Worm (Caenorhabditis elegans) whole organism, late embryonic: ENCODE data around the gene clec-5.

Source experiments
- C08G9.2 ChIP-seq: sonication (generic microtip); optimal IDR thresholded peaks from 2 replicates; lab custom pipeline; 2016; ENCODE audit warnings: mild to moderate bottlenecking, missing genetic modification characterization, moderate library complexity, missing compliant biosample characterization
- K02D7.2 ChIP-seq: sonication (generic microtip); optimal IDR thresholded peaks from 2 replicates; lab custom pipeline; 2017; ENCODE audit warnings: mild to moderate bottlenecking, missing genetic modification characterization, missing compliant biosample characterization
- K09A11.1 ChIP-seq: sonication (generic microtip); optimal IDR thresholded peaks from 2 replicates; lab custom pipeline; 2017; ENCODE audit warnings: antibody characterized with exemption, mild to moderate bottlenecking, missing genetic modification characterization, missing compliant biosample characterization; ENCODE audit not compliant: insufficient read depth
- T23F11.4 ChIP-seq: fragments of 200-800 bp; sonication (Bioruptor generic); optimal IDR thresholded peaks from 2 replicates; lab custom pipeline; 2018; ENCODE audit warnings: mild to moderate bottlenecking, missing genetic modification characterization, missing compliant biosample characterization
- ahr-1 ChIP-seq: sonication (generic microtip); optimal IDR thresholded peaks from 2 replicates; lab custom pipeline; 2016; ENCODE audit warnings: missing genetic modification characterization, missing compliant biosample characterization
- ama-1 ChIP-seq: fragments of 150-350 bp; optimal IDR thresholded peaks from 2 replicates; lab custom pipeline; 2014
- ceh-14 ChIP-seq: sonication (generic microtip); optimal IDR thresholded peaks from 2 replicates; lab custom pipeline; 2016; ENCODE audit warnings: missing genotype, missing genetic modification characterization, missing compliant biosample characterization
- ceh-18 ChIP-seq: sonication (generic microtip); optimal IDR thresholded peaks from 2 replicates; lab custom pipeline; 2016; ENCODE audit warnings: missing genetic modification characterization, missing compliant biosample characterization
- ceh-19 ChIP-seq: fragments of 200-800 bp; sonication (Bioruptor generic); optimal IDR thresholded peaks from 2 replicates; lab custom pipeline; 2018; ENCODE audit warnings: mild to moderate bottlenecking, missing genetic modification characterization, missing compliant biosample characterization
- ceh-2 ChIP-seq: sonication (generic microtip); optimal IDR thresholded peaks from 2 replicates; lab custom pipeline; 2016; ENCODE audit warnings: missing genotype, missing genetic modification characterization, missing compliant biosample characterization
- ceh-22 ChIP-seq: sonication (generic microtip); optimal IDR thresholded peaks from 2 replicates; lab custom pipeline; 2017; ENCODE audit warnings: missing biosample characterization, missing genetic modification characterization
- ceh-30 ChIP-seq: fragments of 150-350 bp; optimal IDR thresholded peaks from 2 replicates; lab custom pipeline; 2014; ENCODE audit warnings: missing biosample characterization, missing genetic modification characterization
- ceh-48 ChIP-seq: sonication (generic microtip); optimal IDR thresholded peaks from 2 replicates; lab custom pipeline; 2016; ENCODE audit warnings: missing genetic modification characterization, inconsistent platforms, missing compliant biosample characterization
- ceh-6 ChIP-seq: fragments of 200-800 bp; sonication (Bioruptor generic); optimal IDR thresholded peaks from 2 replicates; lab custom pipeline; 2018; ENCODE audit warnings: mild to moderate bottlenecking, missing genetic modification characterization, missing compliant biosample characterization
- ceh-9 ChIP-seq: sonication (generic microtip); optimal IDR thresholded peaks from 2 replicates; lab custom pipeline; 2016; ENCODE audit warnings: mild to moderate bottlenecking, missing genetic modification characterization, inconsistent platforms, missing compliant biosample characterization
- elt-2 ChIP-seq: sonication (generic microtip); optimal IDR thresholded peaks from 2 replicates; lab custom pipeline; 2016; ENCODE audit warnings: missing genetic modification reagents, missing genetic modification characterization, missing compliant biosample characterization
- elt-4 ChIP-seq: sonication (generic microtip); optimal IDR thresholded peaks from 2 replicates; lab custom pipeline; 2016; ENCODE audit warnings: missing genetic modification characterization, missing compliant biosample characterization
- ets-4 ChIP-seq: sonication (generic microtip); optimal IDR thresholded peaks from 2 replicates; lab custom pipeline; 2016; ENCODE audit warnings: missing genetic modification characterization, missing compliant biosample characterization
- eyg-1 ChIP-seq: sonication (generic microtip); optimal IDR thresholded peaks from 2 replicates; lab custom pipeline; 2016; ENCODE audit warnings: missing genotype, missing genetic modification characterization, missing compliant biosample characterization
- fkh-10 ChIP-seq: fragments of 150-350 bp; optimal IDR thresholded peaks from 2 replicates; lab custom pipeline; 2014; ENCODE audit warnings: missing biosample characterization, missing genetic modification reagents, missing genetic modification characterization
- fkh-6 ChIP-seq: sonication (generic microtip); optimal IDR thresholded peaks from 2 replicates; lab custom pipeline; 2016; ENCODE audit warnings: missing genetic modification characterization, missing compliant biosample characterization
- gmeb-2 ChIP-seq: sonication (generic microtip); optimal IDR thresholded peaks from 2 replicates; lab custom pipeline; 2016; ENCODE audit warnings: missing genetic modification characterization, inconsistent platforms, missing compliant biosample characterization
- hlh-15 ChIP-seq: sonication (generic microtip); optimal IDR thresholded peaks from 2 replicates; lab custom pipeline; 2016; ENCODE audit warnings: missing genetic modification characterization, missing compliant biosample characterization
- hlh-30 ChIP-seq: sonication (generic microtip); optimal IDR thresholded peaks from 2 replicates; lab custom pipeline; 2017; ENCODE audit warnings: antibody characterized with exemption, missing genetic modification characterization, missing compliant biosample characterization; ENCODE audit not compliant: insufficient read depth
- hlh-6 ChIP-seq: sonication (generic microtip); optimal IDR thresholded peaks from 2 replicates; lab custom pipeline; 2016; ENCODE audit warnings: missing genotype, missing genetic modification characterization, missing compliant biosample characterization
- lim-6 ChIP-seq: sonication (generic microtip); optimal IDR thresholded peaks from 2 replicates; lab custom pipeline; 2016; ENCODE audit warnings: missing genetic modification characterization, missing compliant biosample characterization
- lin-11 ChIP-seq: fragments of 200-800 bp; sonication (Bioruptor generic); optimal IDR thresholded peaks from 2 replicates; lab custom pipeline; 2018; ENCODE audit warnings: mild to moderate bottlenecking, missing genetic modification characterization, missing compliant biosample characterization
- madf-2 ChIP-seq: sonication (generic microtip); optimal IDR thresholded peaks from 2 replicates; lab custom pipeline; 2017; ENCODE audit warnings: missing genetic modification characterization, missing compliant biosample characterization
- nfya-1 ChIP-seq: sonication (generic microtip); optimal IDR thresholded peaks from 2 replicates; lab custom pipeline; 2017; ENCODE audit warnings: missing genetic modification characterization, mild to moderate bottlenecking, missing compliant biosample characterization, antibody characterized with exemption, moderate library complexity
- nhr-11 ChIP-seq: fragments of 150-350 bp; optimal IDR thresholded peaks from 2 replicates; lab custom pipeline; 2014; ENCODE audit warnings: missing biosample characterization, missing genetic modification characterization
- nhr-232 ChIP-seq: sonication (generic microtip); optimal IDR thresholded peaks from 2 replicates; lab custom pipeline; 2016; ENCODE audit warnings: missing genetic modification characterization, missing compliant biosample characterization
- pat-9 ChIP-seq: fragments of 200-800 bp; sonication (Bioruptor generic); optimal IDR thresholded peaks from 2 replicates; lab custom pipeline; 2018; ENCODE audit warnings: mild to moderate bottlenecking, missing genetic modification characterization, moderate library complexity, missing compliant biosample characterization
- pax-1 ChIP-seq: fragments of 150-350 bp; optimal IDR thresholded peaks from 2 replicates; lab custom pipeline; 2014; ENCODE audit warnings: missing biosample characterization, missing genetic modification characterization
- pha-2 ChIP-seq: sonication (generic microtip); optimal IDR thresholded peaks from 2 replicates; lab custom pipeline; 2017; ENCODE audit warnings: mild to moderate bottlenecking, missing genetic modification characterization, missing compliant biosample characterization
- pqm-1 ChIP-seq: sonication (generic microtip); optimal IDR thresholded peaks from 2 replicates; lab custom pipeline; 2016; ENCODE audit warnings: missing genetic modification characterization, missing compliant biosample characterization
- pros-1 ChIP-seq: fragments of 150-350 bp; optimal IDR thresholded peaks from 2 replicates; lab custom pipeline; 2014; ENCODE audit warnings: missing biosample characterization, missing genetic modification reagents, missing genetic modification characterization
- ref-2 ChIP-seq: sonication (generic microtip); optimal IDR thresholded peaks from 2 replicates; lab custom pipeline; 2016; ENCODE audit warnings: missing genetic modification characterization, missing compliant biosample characterization
- rnt-1 ChIP-seq: sonication (generic microtip); optimal IDR thresholded peaks from 2 replicates; lab custom pipeline; 2016; ENCODE audit warnings: missing genetic modification characterization, missing compliant biosample characterization
- sox-2 ChIP-seq: fragments of 200-800 bp; sonication (Bioruptor generic); IDR thresholded peaks from 2 replicates; pipeline ENCODE4 v1.3.6; 2022; ENCODE audit warnings: missing genetic modification reagents, missing genetic modification characterization, missing compliant biosample characterization
- tbx-2 ChIP-seq: sonication (generic microtip); optimal IDR thresholded peaks from 2 replicates; lab custom pipeline; 2016; ENCODE audit warnings: missing genetic modification characterization, missing compliant biosample characterization
- tbx-7 ChIP-seq: sonication (generic microtip); optimal IDR thresholded peaks from 2 replicates; lab custom pipeline; 2016; ENCODE audit warnings: missing genotype, missing genetic modification characterization, missing compliant biosample characterization
- unc-3 ChIP-seq, 2 experiments: fragments of 200-800 bp in 1 of 2; sonication (Bioruptor generic) in 1 of 2; sonication (generic microtip) in 1 of 2; conservative IDR thresholded peaks in 1 of 2; optimal IDR thresholded peaks in 1 of 2; 2 replicates each; pipeline versions ENCODE4 v1.3.6 to Lab custom; 2016 to 2022; ENCODE audit warnings: missing compliant biosample characterization in 2 of 2, missing genetic modification characterization in 2 of 2, missing genetic modification reagents in 1 of 2
- unc-42 ChIP-seq: sonication (generic microtip); optimal IDR thresholded peaks from 2 replicates; lab custom pipeline; 2016; ENCODE audit warnings: missing genotype, missing genetic modification characterization, missing compliant biosample characterization
- unc-86 ChIP-seq: sonication (generic microtip); optimal IDR thresholded peaks from 2 replicates; lab custom pipeline; 2016; ENCODE audit warnings: missing genetic modification characterization, missing compliant biosample characterization
- zip-5 ChIP-seq: sonication (generic microtip); optimal IDR thresholded peaks from 2 replicates; lab custom pipeline; 2016; ENCODE audit warnings: missing genetic modification characterization, missing compliant biosample characterization
- ztf-16 ChIP-seq: sonication (generic microtip); optimal IDR thresholded peaks from 2 replicates; lab custom pipeline; 2017; ENCODE audit warnings: missing genetic modification characterization, missing compliant biosample characterization

The clec-5 gene

DNA sequence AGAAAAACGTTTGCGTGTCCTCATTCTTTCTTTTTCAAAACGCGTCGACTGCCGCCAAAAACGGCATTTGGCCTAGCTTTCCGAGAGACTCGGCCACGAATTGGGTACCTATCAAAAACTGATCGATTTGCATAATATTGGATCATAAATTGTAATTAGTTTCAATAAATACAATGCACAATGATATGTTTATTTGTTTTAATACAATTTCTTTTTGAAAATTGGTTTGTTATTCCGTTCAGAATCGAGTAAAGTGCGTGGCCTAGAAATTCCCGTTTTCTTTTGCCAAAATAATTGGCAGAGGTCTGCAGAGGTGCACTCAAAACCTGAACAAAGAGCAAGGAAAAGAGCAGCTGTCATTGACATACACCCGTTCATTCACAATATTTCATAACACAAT, 22.0 kb upstream of the clec-5 start, which contains the start of gene F26F4.8 (continued):
- TF ChIP-seq ref-2 (tag; lab: Kevin White, UChicago) (peak; percentile 51), tbx-7 (peak; percentile 85), elt-2 (peak; percentile 62), ztf-16 (peak; percentile 1)

- TF ChIP-seq hlh-30 = no peak
- TF ChIP-seq elt-4 (tag; lab: Kevin White, UChicago) = no peak
- TF ChIP-seq fkh-10 (GFP tag; lab: Kevin White, UChicago) = no peak
- no peak for TF ChIP-seq pha-2 (tag; lab: Kevin White, UChicago)
- TF ChIP-seq, all 69 proteins: peak for 0
These were observed 20.4 kb upstream of the clec-5 start, which contains the start of gene kbp-2 for ce11 chrIII:4903784-4904183. Gene kbp-2, minus strand, starts transcription at chrIII:4903884.

DNA sequence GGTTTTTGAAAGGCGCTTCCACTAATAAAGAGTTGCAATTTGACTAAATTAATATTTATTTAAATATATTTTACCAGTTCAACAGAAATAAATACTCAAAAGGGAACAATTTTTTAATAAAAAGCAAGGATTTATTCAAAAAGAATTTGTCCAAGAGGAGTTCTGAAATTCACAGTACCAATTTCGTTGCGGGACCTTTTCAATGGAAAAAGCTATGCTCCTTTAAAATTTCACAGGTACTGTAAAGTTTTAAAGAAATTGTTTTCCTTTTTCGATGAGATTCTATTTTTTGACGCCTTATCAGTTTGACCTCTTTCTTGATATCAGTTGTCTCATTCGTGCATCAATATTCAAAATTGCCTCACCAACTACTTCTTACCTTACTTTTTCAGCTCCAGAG, 16.9 kb upstream of the clec-5 start, which contains the start of gene tag-340:
TSS of gene tag-340 (plus strand) at position 249 of the 400 bp plus-strand sequence.
- TF ChIP-seq fkh-10 (GFP tag; lab: Kevin White, UChicago) = no peak

- peak; percentile 54 for TF ChIP-seq fkh-6 (tag; lab: Kevin White, UChicago)
- peak; percentile 10 for TF ChIP-seq gmeb-2 (tag; lab: Kevin White, UChicago)
- peak; percentile 40 for TF ChIP-seq T23F11.4 (GFP tag; lab: Kevin White, UChicago)
- TF ChIP-seq pros-1 (tag; lab: Kevin White, UChicago) = peak; percentile 92
- TF ChIP-seq ceh-18 = peak; percentile 99
- peak; percentile 56 for TF ChIP-seq ceh-19 (GFP tag; lab: Kevin White, UChicago)
- peak; percentile 88 for TF ChIP-seq ceh-14 (tag; lab: Kevin White, UChicago)
- TF ChIP-seq pat-9 (tag; lab: Kevin White, UChicago) = peak; percentile 46
- peak; percentile 25 for TF ChIP-seq eyg-1 (tag; lab: Kevin White, UChicago)
- peak; percentile 4 for TF ChIP-seq ahr-1 (tag; lab: Kevin White, UChicago)
- TF ChIP-seq madf-2 (tag; lab: Kevin White, UChicago) = peak; percentile 63
- no peak for TF ChIP-seq hlh-15 (tag; lab: Kevin White, UChicago)
- TF ChIP-seq unc-42 = peak; percentile 89
- TF ChIP-seq ceh-48 (tag; lab: Kevin White, UChicago) = peak; percentile 23
- peak; percentile 79 for TF ChIP-seq lim-6 (tag; lab: Kevin White, UChicago)
- TF ChIP-seq nhr-232 (tag; lab: Kevin White, UChicago) = no peak
- no peak; the same call in 1 of the 2 replicates for TF ChIP-seq sox-2 (GFP tag; lab: Robert Waterston, UW)
- TF ChIP-seq ceh-6 = peak; percentile 53
- peak; percentile 99 for TF ChIP-seq ets-4 (tag; lab: Kevin White, UChicago)
- peak; percentile 60 for TF ChIP-seq C08G9.2
- TF ChIP-seq K02D7.2 (tag; lab: Kevin White, UChicago) = no peak
- TF ChIP-seq pqm-1 (tag; lab: Kevin White, UChicago) = peak; percentile 77
- TF ChIP-seq ref-2 (tag; lab: Kevin White, UChicago) = peak; percentile 96
- TF ChIP-seq unc-3 (GFP tag; conservative IDR thresholded peaks at IDR 0.05; lab: Robert Waterston, UW) = 0 out of 2 replicates have a peak, but pooled peaks have one; percentile 37
- TF ChIP-seq unc-3 (tag; optimal IDR thresholded peaks at IDR 0.05; lab: Kevin White, UChicago) = peak; percentile 85
- TF ChIP-seq ceh-2 = peak; percentile 70
- TF ChIP-seq K09A11.1 (tag; lab: Kevin White, UChicago) = peak; percentile 33
- TF ChIP-seq nfya-1 = peak; percentile 97
- peak; percentile 43 for TF ChIP-seq pha-2 (tag; lab: Kevin White, UChicago)
- TF ChIP-seq ceh-30 (tag; lab: Kevin White, UChicago) = peak; percentile 5
- no peak for TF ChIP-seq ceh-9
- peak; percentile 98 for TF ChIP-seq tbx-2
- no peak for TF ChIP-seq lin-11
- peak; percentile 41 for TF ChIP-seq ceh-22 (tag; lab: Kevin White, UChicago)
- TF ChIP-seq pax-1 (tag; lab: Kevin White, UChicago) = peak; percentile 45
- TF ChIP-seq hlh-30 = peak; percentile 98
- TF ChIP-seq nhr-11 = no peak
- TF ChIP-seq fkh-10 (GFP tag; lab: Kevin White, UChicago) = peak; percentile 72
- TF ChIP-seq hlh-6 = peak; percentile 37
- no peak for TF ChIP-seq zip-5 (tag; lab: Kevin White, UChicago)
- peak; percentile 98 for TF ChIP-seq rnt-1 (tag; lab: Kevin White, UChicago)
- TF ChIP-seq ama-1 (lab: Kevin White, UChicago) = no peak
- TF ChIP-seq unc-86 (tag; lab: Kevin White, UChicago) = peak; percentile 54
- peak; percentile 15 for TF ChIP-seq ztf-16
These were observed 16.3 kb upstream of the clec-5 start for ce11 chrIII:4899728-4900127.
